Worm (Caenorhabditis elegans) whole organism, L4/young adult: ENCODE measurements around the gene B0222.11.

Source experiments
- dao-5 ChIP-seq: sonication (generic microtip); optimal IDR thresholded peaks from 2 replicates; lab custom pipeline; 2016; ENCODE audit warnings: missing genotype, missing genetic modification characterization, moderate library complexity, missing compliant biosample characterization
- him-1 ChIP-seq: sonication (generic microtip); optimal IDR thresholded peaks from 2 replicates; lab custom pipeline; 2016; ENCODE audit warnings: missing genotype, missing genetic modification reagents, missing genetic modification characterization, missing compliant biosample characterization

DNA sequence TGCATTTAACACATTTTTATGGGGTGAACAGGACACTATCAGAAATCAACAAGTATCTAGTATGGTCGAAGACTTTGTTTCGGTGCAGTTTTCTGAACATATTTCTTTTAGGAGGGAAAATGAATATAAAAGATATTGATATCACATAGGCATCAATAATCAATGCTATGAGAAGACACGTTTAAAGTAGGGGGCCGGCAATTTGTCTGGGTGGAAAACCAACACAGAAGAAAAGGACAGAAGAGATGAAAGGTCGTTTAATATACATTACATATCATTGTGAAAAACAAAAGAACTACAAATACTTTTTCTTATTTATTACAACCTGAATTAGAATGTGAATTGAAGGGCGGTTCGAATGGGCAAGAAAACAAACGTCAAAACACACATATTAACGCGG, 15.7 kb downstream of the B0222.11 start:
- no peak for TF ChIP-seq him-1 (tag; lab: Kevin White, UChicago)
- TF ChIP-seq dao-5 (tag; lab: Kevin White, UChicago): no peak
